Fruit fly (Drosophila melanogaster): ENCODE measurements around the gene IM33.

The IM33 gene

dm6 chr2L:3719414-3719959 lies 23.0 kb upstream of the IM33 start (continued):
- TF ChIP-seq CG11762 (GFP tag; optimal IDR thresholded peaks at IDR 0.05; ENCODE audit: insufficient read depth) = no peak
- peak; percentile 25 for TF ChIP-seq CG10669 (GFP tag; optimal IDR thresholded peaks at IDR 0.05)
- TF ChIP-seq CG9139 (GFP tag; optimal IDR thresholded peaks at IDR 0.05) = peak; percentile 40
- peak; percentile 59 for TF ChIP-seq CG6808 (GFP tag; optimal IDR thresholded peaks at IDR 0.05)
- peak; percentile 26 for TF ChIP-seq Smox (GFP tag; optimal IDR thresholded peaks at IDR 0.05)
- TF ChIP-seq CG4318 (GFP tag; optimal IDR thresholded peaks at IDR 0.05) = no peak
- TF ChIP-seq svp (GFP tag) = peak; percentile 67

DNA sequence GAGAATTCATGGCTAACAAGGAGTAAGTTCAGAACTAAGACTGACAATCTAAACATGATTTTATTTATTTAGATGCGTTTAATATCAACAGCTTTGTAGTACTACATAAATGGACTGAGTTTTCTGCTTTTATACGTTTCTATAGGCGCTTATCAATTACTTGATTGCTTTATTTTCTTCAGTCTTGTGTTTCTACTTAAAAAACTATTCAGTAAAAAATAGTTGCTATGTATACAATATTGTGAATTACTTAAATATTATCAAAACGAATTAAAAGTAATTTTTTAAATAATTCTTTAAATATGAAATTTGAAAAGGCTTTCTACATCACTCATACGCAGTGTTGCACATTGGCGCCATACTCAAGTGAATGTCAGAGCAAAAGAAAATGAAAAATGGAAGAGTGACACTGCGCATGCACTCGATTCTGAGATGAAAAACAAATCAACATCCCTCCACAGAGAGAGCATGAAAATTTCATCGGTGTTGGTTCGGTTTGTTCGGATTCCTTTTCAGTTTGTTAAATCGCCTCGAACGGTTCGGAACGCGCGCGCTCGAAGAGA lies 21.3 kb upstream of the IM33 start, which contains the start of the genes lectin-24A and Shaw:
lectin-24A (minus strand) TSS at position 101 of the 563 bp plus-strand sequence.
Shaw (plus strand) TSS at position 513 of the 563 bp plus-strand sequence.
- TF ChIP-seq achi (GFP tag; optimal IDR thresholded peaks at IDR 0.05) = peak; percentile 11
- TF ChIP-seq CG8319 (GFP tag; optimal IDR thresholded peaks at IDR 0.05) = no peak
- TF ChIP-seq CG6854 (GFP tag; optimal IDR thresholded peaks at IDR 0.05) = no peak
- TF ChIP-seq Met (GFP tag; optimal IDR thresholded peaks at IDR 0.05) = no peak
- TF ChIP-seq CG6276 (GFP tag; optimal IDR thresholded peaks at IDR 0.05) = no peak

DNA sequence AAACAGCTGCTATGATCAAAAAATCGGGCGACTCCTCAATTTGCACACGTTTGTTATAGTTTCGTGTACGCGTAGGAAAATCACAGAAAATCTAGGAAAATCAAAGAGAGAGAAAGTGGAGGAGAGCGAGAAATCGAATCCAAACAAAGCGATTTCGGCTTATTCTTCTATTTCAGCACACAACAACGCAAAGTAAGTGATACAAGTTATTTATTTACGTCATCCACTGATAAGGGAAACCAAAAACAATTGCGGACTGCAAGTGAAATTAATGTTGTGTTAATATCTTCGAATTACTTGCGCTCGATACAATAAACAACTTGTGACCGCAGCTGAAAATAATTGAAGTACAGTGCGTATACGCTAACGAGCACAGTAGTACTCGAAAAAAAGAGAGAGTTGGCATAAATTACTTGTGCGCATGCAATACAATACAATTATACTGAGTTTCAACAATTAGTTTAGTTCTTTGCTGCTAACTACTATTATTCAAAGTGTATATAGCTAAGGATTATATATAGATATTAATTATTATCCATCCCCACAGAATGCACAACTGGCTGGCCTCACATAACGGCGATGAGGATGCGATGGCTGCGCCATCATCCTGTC lies 17.2 kb upstream of the IM33 start:
- TF ChIP-seq dsx (GFP tag; optimal IDR thresholded peaks at IDR 0.05; ENCODE audit: poor library complexity, severe bottlenecking) (no peak), eg (GFP tag; IDR thresholded peaks at IDR 0.05) (peak; percentile 44; the same call in 1 of the 3 replicates), Hr4 (GFP tag; optimal IDR thresholded peaks at IDR 0.05) (peak; percentile 4), svp (GFP tag) (peak; percentile 9), Eip78C (GFP tag) (peak; percentile 62), vri (GFP tag; optimal IDR thresholded peaks at IDR 0.05) (peak; percentile 33), salr (GFP tag; optimal IDR thresholded peaks at IDR 0.05) (no peak), fkh (GFP tag; optimal IDR thresholded peaks at IDR 0.05) (peak; percentile 14), ss (GFP tag; optimal IDR thresholded peaks at IDR 0.05) (no peak), Met (GFP tag; optimal IDR thresholded peaks at IDR 0.05) (peak; percentile 5)

DNA sequence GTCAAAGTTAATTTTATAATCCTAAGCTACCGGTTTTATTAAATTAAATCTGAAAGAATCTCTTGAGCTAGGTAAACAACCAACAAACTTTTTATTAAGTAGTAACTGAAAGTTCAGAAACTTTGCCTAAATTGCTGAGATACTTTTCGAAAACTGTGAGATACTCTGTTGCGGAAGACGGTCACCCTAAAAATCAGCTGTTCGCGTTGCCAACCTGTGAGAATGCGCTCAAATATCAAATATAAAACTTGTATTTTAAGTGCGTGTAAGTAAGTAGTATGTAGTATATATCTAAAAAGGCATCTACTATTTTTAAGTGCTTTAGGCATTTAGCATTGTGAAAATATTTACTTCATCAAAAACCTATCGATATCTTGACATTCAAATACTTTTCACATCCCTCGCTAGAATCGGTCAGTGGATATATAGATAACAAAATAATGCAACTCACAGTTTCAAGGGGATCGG lies 16.5 kb upstream of the IM33 start, which contains the start of the genes CG31955 and CG2818:
CG31955 (minus strand) TSS at position 157 of the 468 bp plus-strand sequence.
CG2818 (plus strand) TSS at position 412 of the 468 bp plus-strand sequence.
- TF ChIP-seq Sox15 (GFP tag; optimal IDR thresholded peaks at IDR 0.05) (no peak), Ets96B (tag; optimal IDR thresholded peaks at IDR 0.05) (no peak), Eip93F (GFP tag; optimal IDR thresholded peaks at IDR 0.05) (no peak), ss (GFP tag; optimal IDR thresholded peaks at IDR 0.05) (no peak), CG10631 (GFP tag; optimal IDR thresholded peaks at IDR 0.05) (no peak), esn (GFP tag; optimal IDR thresholded peaks at IDR 0.05) (peak; percentile 7), CG4318 (GFP tag; optimal IDR thresholded peaks at IDR 0.05) (no peak), acj6 (GFP tag; optimal IDR thresholded peaks at IDR 0.05) (no peak), eg (GFP tag; IDR thresholded peaks at IDR 0.05) (no peak), Hr4 (GFP tag; optimal IDR thresholded peaks at IDR 0.05) (peak; percentile 64), pdm3 (GFP tag; optimal IDR thresholded peaks at IDR 0.05) (peak; percentile 40), CG31627 (GFP tag; optimal IDR thresholded peaks at IDR 0.05) (no peak), Blimp-1 (GFP tag; optimal IDR thresholded peaks at IDR 0.05) (no peak), CG6854 (GFP tag; optimal IDR thresholded peaks at IDR 0.05) (no peak), CG16779 (tag; optimal IDR thresholded peaks at IDR 0.05) (no peak), Gug (GFP tag; IDR thresholded peaks at IDR 0.05) (no peak), fkh (GFP tag; optimal IDR thresholded peaks at IDR 0.05) (no peak), cyc (GFP tag; optimal IDR thresholded peaks at IDR 0.05) (no peak), Sox102F (GFP tag; optimal IDR thresholded peaks at IDR 0.05) (no peak), CG6163 (GFP tag; IDR thresholded peaks at IDR 0.05) (no peak), CG32006 (GFP tag; optimal IDR thresholded peaks at IDR 0.05) (no peak), CG3919 (GFP tag; optimal IDR thresholded peaks at IDR 0.05) (peak; percentile 21), Met (GFP tag; optimal IDR thresholded peaks at IDR 0.05) (peak; percentile 43), svp (GFP tag) (peak; percentile 74), CG9139 (GFP tag; optimal IDR thresholded peaks at IDR 0.05) (no peak), Ets21C (GFP tag; optimal IDR thresholded peaks at IDR 0.05) (no peak), salr (GFP tag; optimal IDR thresholded peaks at IDR 0.05) (no peak), CG6808 (GFP tag; optimal IDR thresholded peaks at IDR 0.05) (no peak), CG1621 (tag; optimal IDR thresholded peaks at IDR 0.05) (no peak), Hr38 (GFP tag; optimal IDR thresholded peaks at IDR 0.05) (no peak), CG11902 (GFP tag; optimal IDR thresholded peaks at IDR 0.05) (no peak), dsx (GFP tag; optimal IDR thresholded peaks at IDR 0.05; ENCODE audit: poor library complexity, severe bottlenecking) (peak; percentile 46), lz (GFP tag; optimal IDR thresholded peaks at IDR 0.05) (peak; percentile 11)
